Worm (Caenorhabditis elegans): ENCODE data around the gene Y53C12A.6.
"Not testable (repeated sequence)": the region's sequence is repeated elsewhere in the genome, so short reads cannot be mapped to it uniquely, and the experiment has no call there.

ce11 chrII:9718631-9719252 is 938 bp upstream of the Y53C12A.6 start, which contains the start of gene Y53C12A.11:
- not testable (repeated sequence) for TF ChIP-seq nhr-11 (tag; optimal IDR thresholded peaks at IDR 0.05); tag-97 (GFP tag; IDR thresholded peaks at IDR 0.05); ceh-62 (tag; optimal IDR thresholded peaks at IDR 0.05); nhr-77 (tag; optimal IDR thresholded peaks at IDR 0.05); nhr-25 (tag; optimal IDR thresholded peaks at IDR 0.05; ENCODE audit: borderline replicate concordance, insufficient read depth); ceh-20 (GFP tag; IDR thresholded peaks at IDR 0.05); zfp-2 (tag; optimal IDR thresholded peaks at IDR 0.05)
